Worm (Caenorhabditis elegans) whole organism, midembryonic: Measurements from ENCODE around the gene F40C5.1.

Source experiments
- T22C8.4 ChIP-seq: fragments of 200-800 bp; sonication (Bioruptor generic); IDR thresholded peaks from 2 replicates; pipeline ENCODE4 v1.3.6; 2022; ENCODE audit warnings: missing genetic modification characterization, missing compliant biosample characterization
- cog-1 ChIP-seq: sonication (generic microtip); optimal IDR thresholded peaks from 2 replicates; lab custom pipeline; 2016; ENCODE audit warnings: missing genetic modification characterization, missing compliant biosample characterization
- flt-1 ChIP-seq: fragments of 200-800 bp; sonication (Bioruptor generic); IDR thresholded peaks from 2 replicates; pipeline ENCODE4 v1.3.6; 2022; ENCODE audit warnings: missing genetic modification characterization, missing compliant biosample characterization
- klf-2 ChIP-seq: fragments of 200-800 bp; sonication (Bioruptor generic); conservative IDR thresholded peaks from 2 replicates; pipeline ENCODE4 v1.3.6; 2022; ENCODE audit warnings: missing genetic modification reagents, missing genetic modification characterization, missing compliant biosample characterization
- med-1 ChIP-seq: sonication (generic microtip); optimal IDR thresholded peaks from 2 replicates; lab custom pipeline; 2017; ENCODE audit warnings: missing genetic modification characterization, mild to moderate bottlenecking, missing compliant biosample characterization, antibody characterized with exemption, missing genetic modification reagents; ENCODE audit not compliant: insufficient read depth
- ref-1 ChIP-seq: fragments of 200-800 bp; sonication (Bioruptor generic); conservative IDR thresholded peaks from 2 replicates; pipeline ENCODE4 v1.3.6; 2022; ENCODE audit warnings: missing genetic modification reagents, missing genetic modification characterization, missing compliant biosample characterization
- tab-1 ChIP-seq: fragments of 200-800 bp; sonication (Bioruptor generic); IDR thresholded peaks from 2 replicates; pipeline ENCODE4 v1.3.6; 2022; ENCODE audit warnings: missing genetic modification characterization, missing compliant biosample characterization
- ztf-23 ChIP-seq: fragments of 200-800 bp; sonication (Bioruptor generic); IDR thresholded peaks from 2 replicates; pipeline ENCODE4 v1.3.6; 2022; ENCODE audit warnings: missing genetic modification reagents, missing genetic modification characterization, missing compliant biosample characterization
- ztf-29 ChIP-seq: fragments of 200-800 bp; sonication (Bioruptor generic); IDR thresholded peaks from 2 replicates; pipeline ENCODE4 v1.3.6; 2022; ENCODE audit warnings: missing genetic modification reagents, missing genetic modification characterization, missing compliant biosample characterization

- TF ChIP-seq ref-1 (GFP tag; lab: Robert Waterston, UW) (no peak), ztf-29 (GFP tag; lab: Robert Waterston, UW) (no peak), med-1 (GFP tag; lab: Kevin White, UChicago) (no peak), ztf-23 (GFP tag; lab: Robert Waterston, UW) (no peak), flt-1 (GFP tag; lab: Robert Waterston, UW) (no peak), T22C8.4 (GFP tag; lab: Robert Waterston, UW) (no peak), klf-2 (GFP tag; lab: Robert Waterston, UW) (no peak), tab-1 (GFP tag; lab: Robert Waterston, UW) (no peak), cog-1 (tag; lab: Kevin White, UChicago) (no peak)
These were observed 19.6 kb upstream of the F40C5.1 start, which contains the start of gene T24A6.20 for ce11 chrV:3552740-3553469.
